Worm (Caenorhabditis elegans) whole organism, midembryonic: ENCODE data around the gene srw-109.

Source experiments
- cog-1 ChIP-seq: sonication (generic microtip); optimal IDR thresholded peaks from 2 replicates; lab custom pipeline; 2016; ENCODE audit warnings: missing genetic modification characterization, missing compliant biosample characterization
- flt-1 ChIP-seq: fragments of 200-800 bp; sonication (Bioruptor generic); IDR thresholded peaks from 2 replicates; pipeline ENCODE4 v1.3.6; 2022; ENCODE audit warnings: missing genetic modification characterization, missing compliant biosample characterization
- med-1 ChIP-seq: sonication (generic microtip); optimal IDR thresholded peaks from 2 replicates; lab custom pipeline; 2017; ENCODE audit warnings: missing genetic modification characterization, mild to moderate bottlenecking, missing compliant biosample characterization, antibody characterized with exemption, missing genetic modification reagents; ENCODE audit not compliant: insufficient read depth
- ref-1 ChIP-seq: fragments of 200-800 bp; sonication (Bioruptor generic); conservative IDR thresholded peaks from 2 replicates; pipeline ENCODE4 v1.3.6; 2022; ENCODE audit warnings: missing genetic modification reagents, missing genetic modification characterization, missing compliant biosample characterization
- tab-1 ChIP-seq: fragments of 200-800 bp; sonication (Bioruptor generic); IDR thresholded peaks from 2 replicates; pipeline ENCODE4 v1.3.6; 2022; ENCODE audit warnings: missing genetic modification characterization, missing compliant biosample characterization
- ztf-23 ChIP-seq: fragments of 200-800 bp; sonication (Bioruptor generic); IDR thresholded peaks from 2 replicates; pipeline ENCODE4 v1.3.6; 2022; ENCODE audit warnings: missing genetic modification reagents, missing genetic modification characterization, missing compliant biosample characterization
- ztf-29 ChIP-seq: fragments of 200-800 bp; sonication (Bioruptor generic); IDR thresholded peaks from 2 replicates; pipeline ENCODE4 v1.3.6; 2022; ENCODE audit warnings: missing genetic modification reagents, missing genetic modification characterization, missing compliant biosample characterization

- TF ChIP-seq ztf-29 (GFP tag; lab: Robert Waterston, UW) = no peak
- TF ChIP-seq tab-1 (GFP tag; lab: Robert Waterston, UW) = no peak
- TF ChIP-seq cog-1 (tag; lab: Kevin White, UChicago) = no peak
- TF ChIP-seq ref-1 = no peak
- TF ChIP-seq flt-1 (GFP tag; lab: Robert Waterston, UW) = no peak
- no peak for TF ChIP-seq med-1 (GFP tag; lab: Kevin White, UChicago)
- TF ChIP-seq ztf-23 (GFP tag; lab: Robert Waterston, UW) = no peak
Observed at ce11 chrV:596923-597322, 11.8 kb downstream of the srw-109 start.
